Fruit fly (Drosophila melanogaster) whole organism, adult: Measurements from ENCODE around the gene ldd.

Experiments
- CG11617 ChIP-seq: fragments of 200-800 bp; sonication (Bioruptor generic); optimal IDR thresholded peaks from 2 replicates; lab custom pipeline; 2017; ENCODE audit warnings: mild to moderate bottlenecking, missing biosample characterization, missing genetic modification reagents, missing genetic modification characterization
- CG12768 ChIP-seq: fragments of 200-800 bp; sonication (Bioruptor generic); optimal IDR thresholded peaks from 2 replicates; lab custom pipeline; 2017; ENCODE audit warnings: missing biosample characterization, missing genetic modification characterization, mild to moderate bottlenecking, moderate library complexity, missing genetic modification reagents
- CG1620 ChIP-seq: fragments of 200-800 bp; sonication (Bioruptor generic); optimal IDR thresholded peaks from 2 replicates; lab custom pipeline; 2016; ENCODE audit warnings: missing biosample characterization, missing genetic modification characterization
- CG33017 ChIP-seq: fragments of 200-800 bp; sonication (Bioruptor generic); optimal IDR thresholded peaks from 2 replicates; lab custom pipeline; 2018; ENCODE audit warnings: missing biosample characterization, mild to moderate bottlenecking, missing genetic modification characterization, moderate library complexity
- CG5204 ChIP-seq: fragments of 200-800 bp; sonication (Bioruptor generic); optimal IDR thresholded peaks from 2 replicates; lab custom pipeline; 2016; ENCODE audit warnings: missing biosample characterization, missing genetic modification characterization
- CG7101 ChIP-seq: fragments of 200-800 bp; sonication (Bioruptor generic); optimal IDR thresholded peaks from 2 replicates; lab custom pipeline; 2018; ENCODE audit warnings: missing biosample characterization, mild to moderate bottlenecking, missing genetic modification characterization, moderate library complexity
- Hr96 ChIP-seq: fragments of 200-800 bp; sonication (Bioruptor generic); optimal IDR thresholded peaks from 2 replicates; lab custom pipeline; 2016; ENCODE audit warnings: missing biosample characterization, missing genetic modification characterization
- bab1 ChIP-seq: fragments of 200-800 bp; sonication (Bioruptor generic); optimal IDR thresholded peaks from 3 replicates; lab custom pipeline; 2019; ENCODE audit warnings: missing biosample characterization, mild to moderate bottlenecking, missing genetic modification characterization, moderate library complexity
- cnc ChIP-seq, 2 experiments: fragments of >200 bp; optimal IDR thresholded peaks; 2 replicates each; lab custom pipeline; 2017
- kay ChIP-seq: fragments of 200-800 bp; sonication (Bioruptor generic); peaks from one replicate; lab custom pipeline; 2016; ENCODE audit warnings: missing biosample characterization, missing genetic modification characterization, borderline replicate concordance
- pad ChIP-seq: fragments of 200-800 bp; sonication (Bioruptor generic); optimal IDR thresholded peaks from 3 replicates; lab custom pipeline; 2017; ENCODE audit warnings: missing biosample characterization, missing genetic modification characterization, mild to moderate bottlenecking, moderate library complexity, missing genetic modification reagents
- tj ChIP-seq: fragments of 200-800 bp; sonication (Bioruptor generic); optimal IDR thresholded peaks from 3 replicates; lab custom pipeline; 2017; ENCODE audit warnings: missing biosample characterization, mild to moderate bottlenecking, missing genetic modification characterization, moderate library complexity

- TF ChIP-seq pad (GFP tag; lab: Kevin White, UChicago) (no peak), cnc (optimal IDR thresholded peaks at IDR 0.05; lab: Kevin White, UChicago) (no peak), kay (GFP tag; lab: Kevin White, UChicago) (no peak), CG5204 (GFP tag; lab: Kevin White, UChicago) (no peak), CG33017 (tag; lab: Kevin White, UChicago) (no peak), CG11617 (no peak), CG7101 (tag; lab: Kevin White, UChicago) (no peak), CG12768 (GFP tag; lab: Kevin White, UChicago) (no peak), Hr96 (GFP tag; lab: Kevin White, UChicago) (no peak), bab1 (GFP tag; lab: Kevin White, UChicago) (no peak), CG1620 (no peak), tj (GFP tag; lab: Kevin White, UChicago) (no peak)
Measured at dm6 chrX:21127267-21127666, 3.8 kb downstream of the ldd start.
